Worm (Caenorhabditis elegans) whole organism, L3 larva: ENCODE data around the gene C47E12.2.

ENCODE experiments used
- ama-1 ChIP-seq: fragments of 150-350 bp; optimal IDR thresholded peaks from 2 replicates; lab custom pipeline; 2018
- ceh-16 ChIP-seq: sonication (generic microtip); optimal IDR thresholded peaks from 2 replicates; lab custom pipeline; 2017; ENCODE audit warnings: missing biosample characterization, missing genetic modification characterization
- daf-12 ChIP-seq: fragments of 150-350 bp; optimal IDR thresholded peaks from 2 replicates; lab custom pipeline; 2014; ENCODE audit warnings: missing biosample characterization, missing genetic modification reagents, missing genetic modification characterization
- egl-5 ChIP-seq: fragments of 150-350 bp; optimal IDR thresholded peaks from 2 replicates; lab custom pipeline; 2017; ENCODE audit warnings: missing biosample characterization, missing genetic modification reagents, missing genetic modification characterization, inconsistent platforms
- nfya-1 ChIP-seq: sonication (generic microtip); optimal IDR thresholded peaks from 2 replicates; lab custom pipeline; 2017; ENCODE audit warnings: missing genetic modification characterization, mild to moderate bottlenecking, missing compliant biosample characterization, antibody characterized with exemption, moderate library complexity; ENCODE audit not compliant: insufficient read depth
- nhr-12 ChIP-seq: fragments of 150-350 bp; optimal IDR thresholded peaks from 2 replicates; lab custom pipeline; 2014; ENCODE audit warnings: missing biosample characterization, missing genetic modification characterization
- nhr-77 ChIP-seq: fragments of 150-350 bp; optimal IDR thresholded peaks from 2 replicates; lab custom pipeline; 2014; ENCODE audit warnings: missing biosample characterization, missing genetic modification characterization
- snpc-4 ChIP-seq: fragments of 150-350 bp; optimal IDR thresholded peaks from 2 replicates; lab custom pipeline; 2014; ENCODE audit warnings: missing biosample characterization, missing genetic modification characterization
- unc-39 ChIP-seq: sonication (generic microtip); optimal IDR thresholded peaks from 4 replicates; lab custom pipeline; 2017; ENCODE audit warnings: missing biosample characterization, missing genetic modification characterization
- unc-62 ChIP-seq: fragments of 150-350 bp; sonication (generic microtip); optimal IDR thresholded peaks from 4 replicates; lab custom pipeline; 2014; ENCODE audit warnings: missing biosample characterization, missing genetic modification reagents, missing genetic modification characterization
- ztf-4 ChIP-seq: fragments of 150-350 bp; optimal IDR thresholded peaks from 2 replicates; lab custom pipeline; 2014; ENCODE audit warnings: missing biosample characterization, missing genetic modification characterization

ce11 chrIV:10003372-10003771, at the start of gene C47E12.2, which contains the start of gene sars-1:
- TF ChIP-seq nhr-12 (tag; lab: Kevin White, UChicago) (no peak), nfya-1 (peak; percentile 48), daf-12 (tag; lab: Kevin White, UChicago) (no peak), unc-39 (tag; lab: Kevin White, UChicago) (no peak), snpc-4 (tag; lab: Kevin White, UChicago) (no peak), egl-5 (tag; lab: Kevin White, UChicago) (peak; percentile 4), unc-62 (GFP tag; lab: Kevin White, UChicago) (no peak), nhr-77 (tag; lab: Kevin White, UChicago) (no peak), ama-1 (lab: Kevin White, UChicago) (no peak), ztf-4 (no peak), ceh-16 (tag; lab: Kevin White, UChicago) (no peak)
